Worm (Caenorhabditis elegans): Measurements from ENCODE around the gene F58F9.1.

DNA sequence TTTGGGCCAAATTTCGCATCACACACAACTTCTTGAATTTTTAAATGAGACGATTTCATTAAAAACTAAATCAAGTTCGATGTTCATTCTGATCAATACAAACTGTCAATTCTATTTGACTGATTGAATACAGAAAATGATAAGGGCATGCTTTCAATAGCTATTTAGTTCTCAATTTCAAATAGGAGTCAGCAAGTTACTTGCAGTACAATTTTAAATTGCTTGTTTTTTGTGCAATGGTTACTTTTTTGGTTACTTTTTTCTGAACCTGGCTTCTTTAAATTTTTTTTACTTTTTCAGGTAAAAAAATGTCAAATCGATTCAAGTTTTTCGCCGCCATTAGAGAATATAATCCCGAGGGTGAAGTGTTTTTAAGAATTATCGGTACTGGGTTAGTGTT is 24.5 kb upstream of the F58F9.1 start, which contains the start of gene C49A9.2:
- TF ChIP-seq him-1 (tag; optimal IDR thresholded peaks at IDR 0.05) = no peak
- TF ChIP-seq W03F9.2 (tag; optimal IDR thresholded peaks at IDR 0.05) = no peak
- TF ChIP-seq dao-5 (tag; optimal IDR thresholded peaks at IDR 0.05) = no peak
